Worm (Caenorhabditis elegans) whole organism, young adult: ENCODE measurements around the gene sshk-1.

Experiments used
- F22D6.2 ChIP-seq: sonication (generic microtip); optimal IDR thresholded peaks from 2 replicates; lab custom pipeline; 2016; ENCODE audit warnings: mild to moderate bottlenecking, missing genetic modification characterization, missing compliant biosample characterization
- F49E8.2 ChIP-seq: sonication (generic microtip); optimal IDR thresholded peaks from 3 replicates; lab custom pipeline; 2017; ENCODE audit warnings: missing genetic modification characterization, mild to moderate bottlenecking, missing compliant biosample characterization, antibody characterized with exemption, moderate library complexity; ENCODE audit not compliant: insufficient read depth
- aptf-2 ChIP-seq: fragments of 200-800 bp; sonication (Bioruptor generic); conservative IDR thresholded peaks from 2 replicates; pipeline ENCODE4 v1.3.6; 2022; ENCODE audit warnings: missing genetic modification reagents, missing genetic modification characterization, missing compliant biosample characterization
- cebp-1 ChIP-seq, 2 experiments: fragments of 200-800 bp in 1 of 2; sonication (Bioruptor generic) in 1 of 2; sonication (generic microtip) in 1 of 2; IDR thresholded peaks in 1 of 2; optimal IDR thresholded peaks in 1 of 2; 2 replicates each; pipeline versions ENCODE4 v1.3.6 to Lab custom; 2017 to 2022; ENCODE audit warnings: missing compliant biosample characterization in 2 of 2, missing genetic modification characterization in 2 of 2, mild to moderate bottlenecking in 1 of 2, missing genetic modification reagents in 1 of 2, moderate library complexity in 1 of 2
- dpff-1 ChIP-seq: sonication (generic microtip); optimal IDR thresholded peaks from 2 replicates; lab custom pipeline; 2017; ENCODE audit warnings: mild to moderate bottlenecking, missing genetic modification characterization, missing compliant biosample characterization
- nfya-1 ChIP-seq: sonication (generic microtip); optimal IDR thresholded peaks from 2 replicates; lab custom pipeline; 2017; ENCODE audit warnings: antibody characterized with exemption, missing compliant biosample characterization, missing genetic modification characterization, borderline replicate concordance; ENCODE audit not compliant: insufficient read depth
- sea-2 ChIP-seq: fragments of 200-800 bp; sonication (Bioruptor generic); IDR thresholded peaks from 2 replicates; pipeline ENCODE4 v1.3.6; 2022; ENCODE audit warnings: missing genetic modification characterization, missing compliant biosample characterization

DNA sequence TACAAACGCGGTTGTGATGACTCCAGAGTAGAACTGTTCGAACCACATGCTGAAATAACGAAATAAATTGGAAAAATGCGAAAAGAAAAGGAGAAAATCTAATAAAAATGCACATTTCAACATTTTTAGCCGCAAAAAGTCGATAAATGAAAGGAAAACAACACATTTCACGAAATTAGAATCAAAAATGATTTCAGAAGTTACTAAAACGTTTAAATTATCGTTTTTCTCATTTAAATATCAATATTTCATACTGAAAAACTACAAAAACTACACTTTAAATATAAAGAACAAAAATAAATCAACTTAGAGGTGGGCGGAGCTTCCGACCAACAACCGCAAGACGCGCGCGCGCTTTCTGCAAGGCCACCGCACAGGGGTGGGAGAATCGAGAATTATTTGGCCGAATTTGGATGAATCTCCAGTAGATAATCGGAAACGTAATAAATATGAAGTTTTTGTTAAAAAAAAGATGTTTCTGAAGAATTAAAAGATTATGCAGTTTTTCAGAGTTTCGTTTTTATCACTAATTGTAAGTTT, 36.0 kb downstream of the sshk-1 start, which contains the start of gene ndua-1:
- TF ChIP-seq F22D6.2 (no peak), dpff-1 (tag; lab: Kevin White, UChicago) (no peak), aptf-2 (GFP tag; lab: Robert Waterston, UW) (no peak), nfya-1 (tag; lab: Kevin White, UChicago) (no peak), cebp-1 (GFP tag; IDR thresholded peaks at IDR 0.05; lab: Robert Waterston, UW) (no peak), cebp-1 (tag; optimal IDR thresholded peaks at IDR 0.05; lab: Kevin White, UChicago) (no peak), F49E8.2 (tag; lab: Kevin White, UChicago) (no peak), sea-2 (GFP tag; lab: Robert Waterston, UW) (no peak)
